Worm (Caenorhabditis elegans) whole organism, L2 larva: ENCODE results near the gene smf-1.

Experiments used
- R02D3.7 ChIP-seq: fragments of 150-350 bp; optimal IDR thresholded peaks from 2 replicates; lab custom pipeline; 2014; ENCODE audit warnings: missing biosample characterization, missing genetic modification characterization
- aly-2 ChIP-seq: fragments of 150-350 bp; optimal IDR thresholded peaks from 2 replicates; lab custom pipeline; 2014; ENCODE audit warnings: missing biosample characterization, missing genetic modification characterization
- ama-1 ChIP-seq: fragments of 150-350 bp; optimal IDR thresholded peaks from 2 replicates; lab custom pipeline; 2018; ENCODE audit warnings: inconsistent platforms
- blmp-1 ChIP-seq: sonication (generic microtip); optimal IDR thresholded peaks from 2 replicates; lab custom pipeline; 2017; ENCODE audit warnings: missing genetic modification characterization, mild to moderate bottlenecking, missing compliant biosample characterization, antibody characterized with exemption, moderate library complexity; ENCODE audit not compliant: insufficient read depth
- egl-27 ChIP-seq: sonication (generic microtip); optimal IDR thresholded peaks from 3 replicates; lab custom pipeline; 2017; ENCODE audit warnings: missing biosample characterization, missing genetic modification reagents, missing genetic modification characterization
- fos-1 ChIP-seq: fragments of 150-350 bp; optimal IDR thresholded peaks from 2 replicates; lab custom pipeline; 2014; ENCODE audit warnings: missing biosample characterization, missing genetic modification characterization
- lin-13 ChIP-seq: fragments of 150-350 bp; optimal IDR thresholded peaks from 2 replicates; lab custom pipeline; 2014; ENCODE audit warnings: missing biosample characterization, missing genetic modification reagents, missing genetic modification characterization
- mab-5 ChIP-seq: fragments of 150-350 bp; optimal IDR thresholded peaks from 2 replicates; lab custom pipeline; 2014; ENCODE audit warnings: missing biosample characterization, missing genetic modification characterization
- mdl-1 ChIP-seq, 2 experiments: fragments of 150-350 bp in 1 of 2; sonication (generic microtip) in 1 of 2; optimal IDR thresholded peaks; 2 replicates each; lab custom pipeline; 2017; ENCODE audit warnings: missing biosample characterization in 2 of 2, missing genetic modification characterization in 2 of 2
- nhr-12 ChIP-seq: fragments of 150-350 bp; optimal IDR thresholded peaks from 2 replicates; lab custom pipeline; 2014; ENCODE audit warnings: missing biosample characterization, missing genetic modification characterization
- nhr-21 ChIP-seq: fragments of 150-350 bp; optimal IDR thresholded peaks from 2 replicates; lab custom pipeline; 2014; ENCODE audit warnings: missing biosample characterization, missing genetic modification characterization
- nhr-23 ChIP-seq: fragments of 150-350 bp; optimal IDR thresholded peaks from 2 replicates; lab custom pipeline; 2014; ENCODE audit warnings: missing biosample characterization, missing genetic modification reagents, missing genetic modification characterization
- nhr-237 ChIP-seq: fragments of 150-350 bp; optimal IDR thresholded peaks from 2 replicates; lab custom pipeline; 2014; ENCODE audit warnings: missing biosample characterization, missing genetic modification characterization
- nhr-77 ChIP-seq: fragments of 150-350 bp; optimal IDR thresholded peaks from 2 replicates; lab custom pipeline; 2014; ENCODE audit warnings: missing biosample characterization, missing genetic modification characterization

DNA sequence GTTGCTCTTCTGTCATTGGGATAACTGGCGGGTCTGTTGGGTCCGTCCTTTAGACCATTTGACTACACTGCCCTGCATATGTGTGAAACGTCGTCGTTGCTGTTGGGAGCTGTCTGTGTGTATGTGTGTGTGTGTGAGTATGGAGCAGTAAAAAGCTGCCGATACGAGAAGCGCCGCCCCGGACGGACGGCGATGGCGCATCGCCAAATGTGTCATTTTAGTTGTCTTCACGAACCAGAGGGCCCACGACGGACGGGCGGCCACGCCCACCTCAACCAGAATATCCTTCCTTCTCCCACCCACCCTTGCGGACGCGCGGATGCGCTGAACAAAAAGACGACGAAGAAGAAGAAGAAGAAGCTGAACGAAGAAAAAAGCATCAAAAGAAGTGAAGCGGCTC lies 20.6 kb downstream of the smf-1 start, which contains the start of gene acr-2:
- TF ChIP-seq egl-27 (tag; lab: Kevin White, UChicago) (no peak), mdl-1 (tag; optimal IDR thresholded peaks at IDR 0.05; lab: Kevin White, UChicago) (no peak), lin-13 (GFP tag; lab: Kevin White, UChicago) (no peak), blmp-1 (tag; lab: Kevin White, UChicago) (no peak), mab-5 (tag; lab: Kevin White, UChicago) (no peak), ama-1 (lab: Kevin White, UChicago) (no peak), nhr-23 (no peak), R02D3.7 (tag; lab: Kevin White, UChicago) (no peak), nhr-12 (no peak), fos-1 (no peak), nhr-21 (tag; lab: Kevin White, UChicago) (no peak), nhr-77 (tag; lab: Kevin White, UChicago) (no peak), nhr-237 (tag; lab: Kevin White, UChicago) (no peak), aly-2 (tag; lab: Kevin White, UChicago) (no peak)
